Worm (Caenorhabditis elegans): Measurements from ENCODE around the gene ZK6.8.

Gene ZK6.8

ce11 chrV:403028-403427, 21.3 kb downstream of the ZK6.8 start, which contains the start of gene srh-62:
Gene srh-62, minus strand, starts transcription at chrV:403128.
- TF ChIP-seq him-1 (tag; optimal IDR thresholded peaks at IDR 0.05), result no peak
- no peak for TF ChIP-seq dao-5 (tag; optimal IDR thresholded peaks at IDR 0.05)
- no peak for TF ChIP-seq W03F9.2 (tag; optimal IDR thresholded peaks at IDR 0.05)

- TF ChIP-seq dao-5 (tag; optimal IDR thresholded peaks at IDR 0.05), result no peak
- TF ChIP-seq him-1 (tag; optimal IDR thresholded peaks at IDR 0.05), result no peak
- TF ChIP-seq W03F9.2 (tag; optimal IDR thresholded peaks at IDR 0.05), result no peak
These were observed 22.5 kb downstream of the ZK6.8 start, which contains the start of gene nhr-252 for ce11 chrV:404210-404669. Gene nhr-252, plus strand, starts transcription at chrV:404619.

- TF ChIP-seq dao-5 (tag; optimal IDR thresholded peaks at IDR 0.05), result no peak
- TF ChIP-seq W03F9.2 (tag; optimal IDR thresholded peaks at IDR 0.05), result no peak
- TF ChIP-seq him-1 (tag; optimal IDR thresholded peaks at IDR 0.05), result no peak
These were observed 31.1 kb downstream of the ZK6.8 start for ce11 chrV:412820-413219.

- TF ChIP-seq him-1 (tag; optimal IDR thresholded peaks at IDR 0.05), result no peak
- no peak for TF ChIP-seq dao-5 (tag; optimal IDR thresholded peaks at IDR 0.05)
- no peak for TF ChIP-seq W03F9.2 (tag; optimal IDR thresholded peaks at IDR 0.05)
These were observed 32.9 kb downstream of the ZK6.8 start, which contains the start of gene dod-19 for ce11 chrV:414630-415029. Gene dod-19, minus strand, starts transcription at chrV:414759.

ce11 chrV:415072-415471, 33.4 kb downstream of the ZK6.8 start:
- no peak for TF ChIP-seq W03F9.2 (tag; optimal IDR thresholded peaks at IDR 0.05)
- no peak for TF ChIP-seq him-1 (tag; optimal IDR thresholded peaks at IDR 0.05)
- no peak for TF ChIP-seq dao-5 (tag; optimal IDR thresholded peaks at IDR 0.05)

ce11 chrV:417656-418353, 36.1 kb downstream of the ZK6.8 start, which contains the start of gene irg-8:
Gene irg-8, minus strand, starts transcription at chrV:417706.
- TF ChIP-seq W03F9.2 (tag; optimal IDR thresholded peaks at IDR 0.05) (no peak), dao-5 (tag; optimal IDR thresholded peaks at IDR 0.05) (no peak), him-1 (tag; optimal IDR thresholded peaks at IDR 0.05) (no peak)

- TF ChIP-seq him-1 (tag; optimal IDR thresholded peaks at IDR 0.05), result no peak
- TF ChIP-seq W03F9.2 (tag; optimal IDR thresholded peaks at IDR 0.05), result no peak
- no peak for TF ChIP-seq dao-5 (tag; optimal IDR thresholded peaks at IDR 0.05)
These were observed 36.7 kb downstream of the ZK6.8 start, which contains the start of gene Y39D8A.1 for ce11 chrV:418432-418831. Gene Y39D8A.1, plus strand, starts transcription at chrV:418732.

- TF ChIP-seq W03F9.2 (tag; optimal IDR thresholded peaks at IDR 0.05) (no peak), him-1 (tag; optimal IDR thresholded peaks at IDR 0.05) (no peak), dao-5 (tag; optimal IDR thresholded peaks at IDR 0.05) (no peak)
These were observed 40.4 kb downstream of the ZK6.8 start, which contains the start of gene dod-20 for ce11 chrV:422133-422532. Gene dod-20, plus strand, starts transcription at chrV:422433.

ce11 chrV:424140-424539, 42.4 kb downstream of the ZK6.8 start, which contains the start of gene B0554.5:
Gene B0554.5, plus strand, starts transcription at chrV:424440.
- no peak for TF ChIP-seq him-1 (tag; optimal IDR thresholded peaks at IDR 0.05)
- no peak for TF ChIP-seq dao-5 (tag; optimal IDR thresholded peaks at IDR 0.05)
- no peak for TF ChIP-seq W03F9.2 (tag; optimal IDR thresholded peaks at IDR 0.05)

- TF ChIP-seq W03F9.2 (tag; optimal IDR thresholded peaks at IDR 0.05) (no peak), dao-5 (tag; optimal IDR thresholded peaks at IDR 0.05) (no peak), him-1 (tag; optimal IDR thresholded peaks at IDR 0.05) (no peak)
These were observed 47.1 kb downstream of the ZK6.8 start, which contains the start of gene B0554.4 for ce11 chrV:428844-429243. Gene B0554.4, plus strand, starts transcription at chrV:429144.

ce11 chrV:432991-433390, 51.3 kb downstream of the ZK6.8 start:
- TF ChIP-seq dao-5 (tag; optimal IDR thresholded peaks at IDR 0.05) (no peak), W03F9.2 (tag; optimal IDR thresholded peaks at IDR 0.05) (no peak), him-1 (tag; optimal IDR thresholded peaks at IDR 0.05) (no peak)

ce11 chrV:433898-434297, 52.2 kb downstream of the ZK6.8 start, which contains the start of gene B0554.2:
Gene B0554.2, plus strand, starts transcription at chrV:434198.
- TF ChIP-seq dao-5 (tag; optimal IDR thresholded peaks at IDR 0.05) (no peak), him-1 (tag; optimal IDR thresholded peaks at IDR 0.05) (no peak), W03F9.2 (tag; optimal IDR thresholded peaks at IDR 0.05) (no peak)

Data from whole organism, L4/young adult.